Worm (Caenorhabditis elegans): ENCODE results near the gene C45H4.21.

The C45H4.21 gene

DNA sequence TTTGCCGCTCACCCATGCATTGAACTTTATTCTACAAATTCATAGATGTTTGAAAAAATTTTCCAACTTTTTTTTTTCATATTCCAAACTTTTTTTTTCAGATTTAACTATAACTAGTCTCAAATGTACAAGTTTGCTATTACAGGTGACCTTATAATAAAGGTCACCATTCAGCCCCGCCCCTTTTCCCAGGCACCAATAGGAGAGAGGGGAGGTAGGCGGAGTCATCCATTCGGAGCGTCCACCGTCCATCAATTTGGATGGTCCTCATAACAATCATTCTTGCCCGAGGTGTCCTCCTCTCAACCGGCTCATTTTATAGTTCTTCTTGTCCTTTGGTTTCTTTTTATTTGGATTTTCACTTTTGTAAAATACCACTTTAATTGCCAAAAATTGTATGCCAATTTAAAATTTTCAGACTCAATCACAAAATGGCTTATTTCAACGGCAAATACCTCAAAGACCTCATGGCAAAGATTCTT, 38.6 kb upstream of the C45H4.21 start, which contains the start of gene Y5H2B.3:
Y5H2B.3 (plus strand) TSS at position 432 of the 482 bp plus-strand sequence.
- TF ChIP-seq Y116A8C.19 (tag; optimal IDR thresholded peaks at IDR 0.05; ENCODE audit: borderline replicate concordance) (no peak), pag-3 (tag; optimal IDR thresholded peaks at IDR 0.05; ENCODE audit: borderline replicate concordance, insufficient read depth) (no peak), hlh-4 (tag; optimal IDR thresholded peaks at IDR 0.05) (no peak), vab-15 (tag; optimal IDR thresholded peaks at IDR 0.05) (no peak), sup-37 (GFP tag; optimal IDR thresholded peaks at IDR 0.05) (no peak), ztf-4 (tag; optimal IDR thresholded peaks at IDR 0.05) (no peak), nhr-20 (tag; optimal IDR thresholded peaks at IDR 0.05) (no peak), F16B12.6 (tag; optimal IDR thresholded peaks at IDR 0.05) (no peak), sox-4 (tag; optimal IDR thresholded peaks at IDR 0.05) (no peak), dsc-1 (tag; optimal IDR thresholded peaks at IDR 0.05) (no peak), nhr-11 (tag; optimal IDR thresholded peaks at IDR 0.05) (no peak), skn-1 (tag; optimal IDR thresholded peaks at IDR 0.05) (no peak), fos-1 (tag; optimal IDR thresholded peaks at IDR 0.05) (no peak)

DNA sequence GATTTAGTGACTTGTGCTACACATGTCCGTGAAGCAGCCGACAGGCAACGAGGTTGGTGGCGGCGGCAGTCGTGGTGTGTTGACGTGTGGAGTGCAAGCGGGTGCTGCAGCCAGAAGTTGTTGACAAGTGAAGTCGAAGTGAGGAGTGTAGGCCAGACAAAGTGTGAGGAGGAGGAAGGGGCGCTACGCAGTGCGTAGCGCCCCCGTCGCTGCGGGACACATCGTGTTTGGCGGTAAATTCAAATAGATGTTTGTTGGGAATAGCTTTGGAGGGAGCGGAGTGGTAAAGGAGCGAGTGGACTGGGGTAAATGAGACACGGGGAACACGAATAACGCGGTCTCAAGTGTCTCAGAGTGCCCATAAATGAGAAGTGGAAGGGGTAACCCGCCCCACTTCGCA, 36.2 kb upstream of the C45H4.21 start:
- TF ChIP-seq dpl-1 (GFP tag; optimal IDR thresholded peaks at IDR 0.05) (peak in 1 of 3 experiments; percentile 1), rnt-1 (tag; optimal IDR thresholded peaks at IDR 0.05) (no peak), efl-1 (optimal IDR thresholded peaks at IDR 0.05) (no peak), efl-1 (GFP tag; optimal IDR thresholded peaks at IDR 0.05 in 1 of 2) (peak in 1 of 2 experiments; percentile 10)

DNA sequence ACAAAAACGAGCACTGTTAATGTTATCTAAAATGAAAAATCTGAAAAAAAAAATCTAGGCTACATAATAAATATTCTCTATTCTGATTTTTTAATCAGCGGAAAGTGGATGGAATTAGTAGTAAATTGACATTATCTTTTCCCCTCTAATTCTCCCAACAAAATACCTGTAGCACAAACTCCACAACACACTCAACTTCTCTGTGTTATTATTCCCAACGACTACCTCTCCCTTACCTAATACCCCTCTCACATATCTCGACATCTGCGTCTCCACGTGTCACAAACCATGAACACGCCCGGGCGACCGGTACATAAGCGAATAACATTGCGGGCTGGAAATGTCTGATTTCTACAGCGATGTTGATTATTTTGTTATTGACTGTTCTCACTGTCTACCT, 33.8 kb upstream of the C45H4.21 start, which contains the start of gene cyp-33C2:
cyp-33C2 (plus strand) TSS at position 327 of the 400 bp plus-strand sequence.
- TF ChIP-seq fkh-8 (tag; optimal IDR thresholded peaks at IDR 0.05): no peak
- TF ChIP-seq efl-1 (optimal IDR thresholded peaks at IDR 0.05): peak in 1 of 2 experiments; percentile 2
- peak in 1 of 2 experiments; percentile 84 for TF ChIP-seq efl-1 (GFP tag; optimal IDR thresholded peaks at IDR 0.05 in 1 of 2)

DNA sequence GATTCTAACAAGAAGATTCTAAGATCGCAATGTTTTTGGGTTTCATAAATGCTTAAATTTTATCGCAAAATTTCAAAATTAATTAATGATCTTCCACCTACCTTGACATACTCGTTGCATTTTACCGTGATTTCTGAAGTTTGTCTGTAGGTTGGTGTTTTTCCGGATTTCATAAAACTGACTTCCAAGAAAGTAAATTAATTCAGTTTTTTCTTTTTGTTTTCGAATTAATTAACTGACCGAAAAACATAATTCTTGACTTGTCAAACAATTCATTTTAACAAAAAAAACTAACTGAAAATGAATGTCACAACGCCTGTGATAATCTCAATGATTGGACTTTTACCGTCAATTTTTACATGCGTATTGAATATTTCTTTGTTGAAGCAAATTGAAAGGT, 32.4 kb upstream of the C45H4.21 start, which contains the start of gene srbc-16:
srbc-16 (plus strand) TSS at position 301 of the 400 bp plus-strand sequence.
- TF ChIP-seq swsn-7 (tag; optimal IDR thresholded peaks at IDR 0.05): no peak
- no peak for TF ChIP-seq ces-1 (GFP tag; optimal IDR thresholded peaks at IDR 0.05)
- TF ChIP-seq snu-23 (GFP tag; optimal IDR thresholded peaks at IDR 0.05): no peak
- no peak for TF ChIP-seq ztf-4 (tag; optimal IDR thresholded peaks at IDR 0.05)
- no peak for TF ChIP-seq nhr-28 (tag; optimal IDR thresholded peaks at IDR 0.05)

DNA sequence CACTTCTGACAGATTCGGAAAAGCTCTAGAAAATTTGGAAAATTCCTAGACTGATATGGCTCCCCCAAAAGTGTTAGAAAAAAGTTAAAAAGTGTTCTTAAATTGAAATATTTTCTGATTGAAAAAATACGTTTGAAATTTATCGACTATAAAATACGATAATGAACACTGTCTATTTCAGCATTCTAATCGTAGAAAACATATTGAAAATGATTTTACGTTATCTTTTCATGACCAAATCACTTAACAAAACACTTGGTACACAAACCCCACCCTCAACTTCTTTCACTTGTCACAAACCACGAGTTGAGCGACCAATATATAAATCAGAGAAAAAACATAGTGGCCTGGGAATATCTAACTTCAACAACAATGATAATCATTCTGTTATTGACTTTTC, 29.9 kb upstream of the C45H4.21 start, which contains the start of gene cyp-33C1:
cyp-33C1 (plus strand) TSS at position 301 of the 400 bp plus-strand sequence.
- TF ChIP-seq vab-15 (tag; optimal IDR thresholded peaks at IDR 0.05) (no peak), rnt-1 (tag; optimal IDR thresholded peaks at IDR 0.05) (no peak), lsy-2 (tag; optimal IDR thresholded peaks at IDR 0.05) (no peak), skn-1 (tag; optimal IDR thresholded peaks at IDR 0.05) (no peak), efl-1 (optimal IDR thresholded peaks at IDR 0.05) (no peak), efl-1 (GFP tag; optimal IDR thresholded peaks at IDR 0.05 in 1 of 2) (no peak), nhr-19 (GFP tag; conservative IDR thresholded peaks at IDR 0.05) (no peak), egl-13 (tag; optimal IDR thresholded peaks at IDR 0.05) (no peak), alr-1 (tag; optimal IDR thresholded peaks at IDR 0.05; ENCODE audit: borderline replicate concordance) (no peak), lin-13 (GFP tag; optimal IDR thresholded peaks at IDR 0.05) (no peak), nhr-237 (tag; optimal IDR thresholded peaks at IDR 0.05) (no peak), ceh-82 (tag; optimal IDR thresholded peaks at IDR 0.05) (no peak), unc-98 (GFP tag; IDR thresholded peaks at IDR 0.05) (no peak)

DNA sequence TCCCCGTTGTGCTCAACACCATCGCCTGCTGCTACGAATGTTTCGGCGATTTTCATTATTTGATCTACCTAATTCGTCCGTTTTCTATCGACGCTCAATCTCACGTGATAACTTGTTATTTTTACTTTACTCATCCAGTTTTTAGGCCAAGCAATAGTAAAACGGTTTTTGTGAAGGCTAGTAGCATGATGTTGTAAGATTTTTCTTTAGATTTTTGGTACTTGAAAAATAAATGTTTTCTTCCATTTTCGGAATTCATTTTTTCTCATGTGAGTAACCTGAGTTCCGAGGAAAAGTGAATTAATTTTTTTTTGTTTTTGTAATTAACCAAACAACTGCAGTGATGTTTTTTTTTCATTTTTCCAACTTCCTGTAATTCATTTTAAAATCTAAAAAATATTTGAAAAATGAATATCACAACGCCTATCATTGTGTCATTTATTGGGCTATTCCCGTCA, 28.0 kb upstream of the C45H4.21 start, which contains the start of gene srbc-17:
srbc-17 (plus strand) TSS at position 408 of the 458 bp plus-strand sequence.
- no peak for TF ChIP-seq nhr-71 (tag; optimal IDR thresholded peaks at IDR 0.05)
- TF ChIP-seq mab-9 (GFP tag; IDR thresholded peaks at IDR 0.05): no peak
- TF ChIP-seq egl-27 (tag; optimal IDR thresholded peaks at IDR 0.05): no peak
- no peak for TF ChIP-seq grh-1 (GFP tag; IDR thresholded peaks at IDR 0.05)
- TF ChIP-seq irx-1 (tag; optimal IDR thresholded peaks at IDR 0.05): no peak
- no peak for TF ChIP-seq Y116A8C.19 (tag; optimal IDR thresholded peaks at IDR 0.05; ENCODE audit: borderline replicate concordance)
- no peak for TF ChIP-seq dsc-1 (tag; optimal IDR thresholded peaks at IDR 0.05)
- no peak for TF ChIP-seq isw-1 (GFP tag; IDR thresholded peaks at IDR 0.05)
- no peak for TF ChIP-seq mef-2 (tag; optimal IDR thresholded peaks at IDR 0.05)

Data from whole organism, L1 larva.